Worm (Caenorhabditis elegans): ENCODE results near the gene F35D11.3.

F35D11.3 gene

DNA sequence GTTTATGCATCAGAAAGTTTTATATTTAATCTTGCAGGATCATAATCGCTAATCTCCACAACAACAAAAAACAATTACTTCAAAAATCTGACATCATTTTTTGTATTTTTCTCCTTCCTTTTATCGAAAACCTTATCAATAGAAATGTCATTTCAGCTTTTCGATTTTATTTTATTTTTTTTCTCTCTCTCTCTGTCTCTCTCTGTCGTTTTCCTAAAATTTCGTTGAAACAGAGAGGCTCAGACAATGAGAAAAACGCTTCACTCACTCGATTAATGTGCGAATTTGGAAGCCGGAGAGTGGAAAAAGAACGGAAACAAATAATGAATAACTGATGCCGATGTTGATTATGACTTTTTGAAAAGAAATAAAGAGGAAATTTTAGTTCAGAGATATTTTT, 4.0 kb upstream of the F35D11.3 start:
- TF ChIP-seq zip-11 (GFP tag; IDR thresholded peaks at IDR 0.05) (no peak), php-3 (GFP tag; IDR thresholded peaks at IDR 0.05) (0 out of 2 replicates have a peak, but pooled peaks have one; percentile 43), mep-1 (tag; optimal IDR thresholded peaks at IDR 0.05) (peak; percentile 38), pha-4 (GFP tag; IDR thresholded peaks at IDR 0.05) (peak; percentile 32; the same call in 1 of the 2 replicates), pha-4 (tag; optimal IDR thresholded peaks at IDR 0.05) (no peak), mes-2 (tag; optimal IDR thresholded peaks at IDR 0.05; ENCODE audit: poor library complexity, severe bottlenecking) (peak; percentile 20), ceh-32 (tag; optimal IDR thresholded peaks at IDR 0.05; ENCODE audit: poor library complexity) (no peak), snpc-4 (tag; optimal IDR thresholded peaks at IDR 0.05) (no peak), dve-1 (tag; optimal IDR thresholded peaks at IDR 0.05; ENCODE audit: insufficient read depth) (peak; percentile 83), nhr-6 (tag; optimal IDR thresholded peaks at IDR 0.05) (peak; percentile 7), nhr-48 (tag; optimal IDR thresholded peaks at IDR 0.05) (peak; percentile 4), lsy-2 (tag; optimal IDR thresholded peaks at IDR 0.05) (peak in 1 of 2 experiments; percentile 46), ceh-82 (tag; optimal IDR thresholded peaks at IDR 0.05) (no peak), nhr-28 (tag; optimal IDR thresholded peaks at IDR 0.05) (peak; percentile 64), dmd-6 (GFP tag; IDR thresholded peaks at IDR 0.05) (peak; percentile 72), nhr-77 (tag; optimal IDR thresholded peaks at IDR 0.05) (peak; percentile 83), daf-16 (GFP tag; optimal IDR thresholded peaks at IDR 0.05) (no peak), daf-16 (tag; optimal IDR thresholded peaks at IDR 0.05) (peak; percentile 95), pqm-1 (tag; optimal IDR thresholded peaks at IDR 0.05) (peak; percentile 55), hlh-11 (tag; optimal IDR thresholded peaks at IDR 0.05) (peak; percentile 64), cey-2 (tag; optimal IDR thresholded peaks at IDR 0.05; ENCODE audit: borderline replicate concordance, insufficient read depth) (no peak), unc-62 (GFP tag; optimal IDR thresholded peaks at IDR 0.05 in 1 of 2) (peak in 1 of 2 experiments; percentile 61), unc-62 (tag; optimal IDR thresholded peaks at IDR 0.05) (no peak)

DNA sequence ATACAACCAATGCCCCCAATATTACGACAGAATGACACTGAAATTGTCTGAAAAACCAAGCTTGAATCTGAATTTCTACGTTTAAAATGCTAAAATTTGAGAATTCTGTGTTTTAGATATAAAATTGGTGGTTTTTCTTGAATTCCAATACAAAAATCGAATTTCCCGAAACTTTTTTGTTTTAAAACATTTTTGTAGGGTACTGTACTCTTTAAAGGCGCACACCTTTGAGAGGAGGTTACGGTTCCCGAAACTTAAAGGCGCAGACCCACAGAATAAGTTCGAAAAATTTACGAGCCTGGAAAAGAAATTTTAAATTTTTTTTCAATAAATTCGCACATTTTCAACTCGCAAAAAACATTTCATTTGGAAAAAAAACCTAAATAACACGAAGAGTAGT, 3.5 kb upstream of the F35D11.3 start:
- TF ChIP-seq F49E8.2 (tag; optimal IDR thresholded peaks at IDR 0.05; ENCODE audit: borderline replicate concordance) (peak; percentile 47), lsy-2 (tag; optimal IDR thresholded peaks at IDR 0.05) (peak in 1 of 2 experiments; percentile 4), aha-1 (tag) (peak; percentile 13), unc-130 (GFP tag; optimal IDR thresholded peaks at IDR 0.05) (peak; percentile 61), unc-62 (GFP tag; optimal IDR thresholded peaks at IDR 0.05 in 1 of 2) (no peak), unc-62 (tag; optimal IDR thresholded peaks at IDR 0.05) (no peak), lin-38 (GFP tag; IDR thresholded peaks at IDR 0.05) (peak; percentile 42; the same call in 1 of the 2 replicates)

DNA sequence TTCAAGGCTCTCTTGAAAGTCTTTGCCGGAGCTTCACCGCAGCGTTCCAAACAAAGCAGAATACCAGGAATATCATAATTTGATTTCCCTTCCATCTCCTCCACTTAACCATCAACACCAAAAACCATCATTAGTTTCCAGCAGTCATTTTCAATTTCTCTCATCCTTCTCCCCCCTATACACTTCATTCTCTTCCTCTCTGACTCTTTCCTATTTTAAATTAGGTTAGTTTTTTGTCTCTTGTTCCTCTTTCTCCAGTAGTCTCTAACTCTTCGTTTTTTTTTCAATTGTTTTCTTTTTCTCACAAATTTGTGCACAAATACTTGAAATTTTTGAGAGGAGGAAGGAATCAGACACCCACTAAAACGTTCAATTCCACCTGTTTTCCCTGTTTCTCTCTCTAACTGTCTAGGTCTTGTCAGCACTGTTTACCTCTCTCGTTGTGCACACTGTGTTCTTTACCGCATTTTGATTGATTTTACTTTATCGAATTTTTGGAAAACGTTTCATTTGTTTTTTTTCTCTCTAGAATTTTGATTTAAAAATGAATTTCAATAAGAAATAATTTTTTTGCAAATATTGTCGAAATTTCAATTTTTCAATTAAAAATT, 1.4 kb upstream of the F35D11.3 start:
- TF ChIP-seq hlh-30 (tag; optimal IDR thresholded peaks at IDR 0.05; ENCODE audit: insufficient read depth) (no peak), hlh-11 (tag; optimal IDR thresholded peaks at IDR 0.05) (peak; percentile 15), daf-16 (GFP tag; optimal IDR thresholded peaks at IDR 0.05) (no peak), daf-16 (tag; optimal IDR thresholded peaks at IDR 0.05) (peak; percentile 77), fkh-10 (GFP tag; optimal IDR thresholded peaks at IDR 0.05) (peak; percentile 76), ces-1 (GFP tag; optimal IDR thresholded peaks at IDR 0.05) (peak; percentile 85), ceh-20 (GFP tag; IDR thresholded peaks at IDR 0.05) (no peak), nhr-28 (tag; optimal IDR thresholded peaks at IDR 0.05) (peak; percentile 9), aha-1 (tag) (peak; percentile 66)

DNA sequence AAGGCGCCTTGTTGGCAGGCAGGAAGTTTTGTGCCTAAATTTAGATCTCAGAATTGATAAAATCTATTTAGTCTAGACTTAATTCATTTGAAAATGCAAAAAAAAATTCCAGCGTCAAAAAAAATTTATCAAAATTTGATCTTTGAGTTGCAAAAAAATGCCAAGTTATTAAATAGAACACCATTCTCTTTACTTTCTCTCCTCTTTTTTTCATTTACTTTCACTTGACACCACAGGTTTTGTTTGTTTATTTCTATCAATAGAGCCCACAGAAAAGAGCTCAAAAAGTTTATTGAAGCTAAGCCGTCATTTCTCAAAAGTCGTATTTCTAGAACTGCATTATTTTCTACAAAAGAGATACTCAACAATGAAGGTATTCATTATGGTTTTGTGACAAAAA, 4.5 kb downstream of the F35D11.3 start, which contains the start of gene pqn-35:
Gene pqn-35 (plus strand): TSS at position 301 of the 400 bp plus-strand sequence.
- TF ChIP-seq egl-27 (tag; optimal IDR thresholded peaks at IDR 0.05) (no peak), jun-1 (tag; optimal IDR thresholded peaks at IDR 0.05) (no peak), nhr-102 (tag; optimal IDR thresholded peaks at IDR 0.05) (no peak), mdl-1 (tag; optimal IDR thresholded peaks at IDR 0.05) (no peak)
